Fruit fly (Drosophila melanogaster) whole organism, embryonic: ENCODE measurements around the gene CG8630.

Experiments used
- Atf6 ChIP-seq: fragments of 200-800 bp; sonication (Bioruptor generic); IDR thresholded peaks from 2 replicates; pipeline ENCODE4 v1.3.6; 2022; ENCODE audit warnings: missing biosample characterization, missing genetic modification characterization
- Bteb2 ChIP-seq: fragments of 200-800 bp; sonication (Bioruptor generic); optimal IDR thresholded peaks from 2 replicates; lab custom pipeline; 2016; ENCODE audit warnings: missing biosample characterization, missing genetic modification characterization
- CG10979 ChIP-seq: fragments of 200-800 bp; sonication (Bioruptor generic); optimal IDR thresholded peaks from 2 replicates; lab custom pipeline; 2018; ENCODE audit warnings: missing biosample characterization, mild to moderate bottlenecking, missing genetic modification characterization, moderate library complexity
- CG1233 ChIP-seq: fragments of 200-800 bp; sonication (Bioruptor generic); optimal IDR thresholded peaks from 4 replicates; lab custom pipeline; 2018; ENCODE audit warnings: missing biosample characterization, mild to moderate bottlenecking, missing genetic modification characterization
- CG13123 ChIP-seq: fragments of 200-800 bp; sonication (Bioruptor generic); optimal IDR thresholded peaks from 2 replicates; lab custom pipeline; 2016; ENCODE audit warnings: missing biosample characterization, missing genetic modification characterization
- CG13287 ChIP-seq: fragments of 200-800 bp; sonication (Bioruptor generic); IDR thresholded peaks from 2 replicates; pipeline ENCODE4 v1.3.6; 2022; ENCODE audit warnings: missing biosample characterization, missing genetic modification characterization; ENCODE audit not compliant: partially characterized antibody
- CG14014 ChIP-seq: fragments of 200-800 bp; sonication (Bioruptor generic); IDR thresholded peaks from 2 replicates; pipeline ENCODE4 v1.3.6; 2022; ENCODE audit warnings: missing biosample characterization, missing genetic modification characterization
- CG17361 ChIP-seq: fragments of 200-800 bp; sonication (Bioruptor generic); IDR thresholded peaks from 3 replicates; pipeline ENCODE4 v1.3.6; 2022; ENCODE audit warnings: missing biosample characterization, missing genetic modification characterization
- CG1792 ChIP-seq: fragments of 200-800 bp; sonication (Bioruptor generic); optimal IDR thresholded peaks from 2 replicates; lab custom pipeline; 2016; ENCODE audit warnings: missing biosample characterization, missing genetic modification characterization
- CG2116 ChIP-seq: fragments of 200-800 bp; sonication (Bioruptor generic); optimal IDR thresholded peaks from 3 replicates; lab custom pipeline; 2018; ENCODE audit warnings: missing biosample characterization, mild to moderate bottlenecking, missing genetic modification characterization
- CG30020 ChIP-seq: fragments of 200-800 bp; optimal IDR thresholded peaks from 2 replicates; lab custom pipeline; 2019; ENCODE audit warnings: missing biosample characterization, mild to moderate bottlenecking, missing genetic modification characterization, moderate library complexity
- CG3407 ChIP-seq: fragments of 200-800 bp; sonication (Bioruptor generic); optimal IDR thresholded peaks from 2 replicates; lab custom pipeline; 2018; ENCODE audit warnings: missing biosample characterization, mild to moderate bottlenecking, missing genetic modification characterization
- CG34376 ChIP-seq: fragments of 200-800 bp; sonication (Bioruptor generic); optimal IDR thresholded peaks from 2 replicates; lab custom pipeline; 2018; ENCODE audit warnings: missing biosample characterization, mild to moderate bottlenecking, missing genetic modification characterization
- CG43689 ChIP-seq: fragments of 200-800 bp; sonication (Bioruptor generic); IDR thresholded peaks from 2 replicates; pipeline ENCODE4 v1.3.6; 2022; ENCODE audit warnings: missing biosample characterization, missing genetic modification characterization
- CG4424 ChIP-seq: fragments of 200-800 bp; sonication (Bioruptor generic); optimal IDR thresholded peaks from 3 replicates; lab custom pipeline; 2016; ENCODE audit warnings: missing biosample characterization, missing genetic modification characterization
- CG5180 ChIP-seq: fragments of 200-800 bp; sonication (Bioruptor generic); optimal IDR thresholded peaks from 3 replicates; lab custom pipeline; 2017; ENCODE audit warnings: missing biosample characterization, missing genetic modification characterization, mild to moderate bottlenecking, moderate library complexity, missing genetic modification reagents
- CG6272 ChIP-seq: fragments of 200-800 bp; sonication (Bioruptor generic); IDR thresholded peaks from 2 replicates; pipeline ENCODE4 v1.3.6; 2022; ENCODE audit warnings: missing biosample characterization, missing genetic modification characterization
- CG7963 ChIP-seq: fragments of 200-800 bp; sonication (Bioruptor generic); IDR thresholded peaks from 3 replicates; pipeline ENCODE4 v1.3.6; 2022; ENCODE audit warnings: missing biosample characterization, missing genetic modification characterization; ENCODE audit not compliant: partially characterized antibody
- CG8924 ChIP-seq: fragments of 200-800 bp; optimal IDR thresholded peaks from 3 replicates; lab custom pipeline; 2019; ENCODE audit warnings: missing biosample characterization, mild to moderate bottlenecking, missing genetic modification characterization, moderate library complexity
- CG9609 ChIP-seq: fragments of 200-800 bp; sonication (Bioruptor generic); optimal IDR thresholded peaks from 3 replicates; lab custom pipeline; 2016; ENCODE audit warnings: missing biosample characterization, missing genetic modification characterization
- Dek ChIP-seq: fragments of 200-800 bp; sonication (Bioruptor generic); optimal IDR thresholded peaks from 3 replicates; lab custom pipeline; 2019; ENCODE audit warnings: missing biosample characterization, mild to moderate bottlenecking, missing genetic modification characterization, moderate library complexity
- Dfd ChIP-seq, 2 experiments: fragments of >200 bp; optimal IDR thresholded peaks; 2 replicates each; lab custom pipeline; 2017; ENCODE audit warnings: missing biosample characterization in 2 of 2, missing genetic modification characterization in 2 of 2
- E2f1 ChIP-seq: fragments of 200-800 bp; sonication (Bioruptor generic); IDR thresholded peaks from 2 replicates; pipeline ENCODE4 v1.3.6; 2022; ENCODE audit warnings: missing biosample characterization, missing genetic modification characterization
- Jarid2 ChIP-seq: fragments of 200-800 bp; sonication (Bioruptor generic); optimal IDR thresholded peaks from 3 replicates; lab custom pipeline; 2017; ENCODE audit warnings: mild to moderate bottlenecking, missing biosample characterization, missing genetic modification reagents, missing genetic modification characterization
- Kr ChIP-seq: fragments of 200-800 bp; sonication (Bioruptor generic); optimal IDR thresholded peaks from 2 replicates; lab custom pipeline; 2017; ENCODE audit warnings: missing biosample characterization, mild to moderate bottlenecking, missing genetic modification characterization
- Myb ChIP-seq: fragments of 200-800 bp; sonication (Bioruptor generic); optimal IDR thresholded peaks from 2 replicates; lab custom pipeline; 2016; ENCODE audit warnings: missing biosample characterization, missing genetic modification characterization
- Neu2 ChIP-seq: fragments of 200-800 bp; sonication (Bioruptor generic); optimal IDR thresholded peaks from 3 replicates; lab custom pipeline; 2016; ENCODE audit warnings: missing biosample characterization, missing genetic modification characterization, borderline replicate concordance
- Rx ChIP-seq: fragments of 200-800 bp; sonication (Bioruptor generic); IDR thresholded peaks from 2 replicates; pipeline ENCODE4 v1.3.6; 2022; ENCODE audit warnings: missing biosample characterization, missing genetic modification characterization
- Sry-β ChIP-seq: fragments of 200-800 bp; sonication (Bioruptor generic); optimal IDR thresholded peaks from 2 replicates; lab custom pipeline; 2018; ENCODE audit warnings: missing biosample characterization, mild to moderate bottlenecking, missing genetic modification characterization, moderate library complexity
- Trl ChIP-seq, 3 experiments: fragments of >200 bp in 2 of 3; fragments of 200-800 bp in 1 of 3; sonication (Bioruptor generic) in 1 of 3; optimal IDR thresholded peaks; 2 replicates in 1 of 3; 3 replicates in 2 of 3; lab custom pipeline; 2016 to 2017; ENCODE audit warnings: missing biosample characterization in 1 of 3, missing genetic modification characterization in 1 of 3
- bsh ChIP-seq, 2 experiments: fragments of 200-800 bp; sonication (Bioruptor generic); optimal IDR thresholded peaks; 2 replicates each; lab custom pipeline; 2017 to 2018; ENCODE audit warnings: mild to moderate bottlenecking in 2 of 2, missing biosample characterization in 2 of 2, missing genetic modification characterization in 2 of 2, moderate library complexity in 1 of 2
- chinmo ChIP-seq: fragments of 200-800 bp; sonication (Bioruptor generic); IDR thresholded peaks from 4 replicates; pipeline ENCODE4 v1.3.6; 2022; ENCODE audit warnings: missing biosample characterization, missing genetic modification characterization; ENCODE audit not compliant: partially characterized antibody
- gce ChIP-seq: fragments of 200-800 bp; sonication (Bioruptor generic); IDR thresholded peaks from 3 replicates; pipeline ENCODE4 v1.3.6; 2022; ENCODE audit warnings: missing biosample characterization, missing genetic modification characterization
- insv ChIP-seq, 2 experiments: fragments of 200-800 bp; sonication (Bioruptor generic); optimal IDR thresholded peaks; 3 replicates each; lab custom pipeline; 2016 to 2018; ENCODE audit warnings: missing biosample characterization in 2 of 2, missing genetic modification characterization in 2 of 2
- jumu ChIP-seq: fragments of 200-800 bp; sonication (Bioruptor generic); optimal IDR thresholded peaks from 3 replicates; lab custom pipeline; 2016; ENCODE audit warnings: missing biosample characterization, missing genetic modification characterization
- nerfin-2 ChIP-seq: fragments of 200-800 bp; sonication (Bioruptor generic); IDR thresholded peaks from 2 replicates; pipeline ENCODE4 v1.3.6; 2022; ENCODE audit warnings: missing biosample characterization, missing genetic modification characterization; ENCODE audit not compliant: partially characterized antibody
- otp ChIP-seq: fragments of 200-800 bp; sonication (Bioruptor generic); IDR thresholded peaks from 3 replicates; pipeline ENCODE4, ENCODE4 v1.3.6; 2022; ENCODE audit warnings: missing biosample characterization, missing genetic modification characterization
- prd ChIP-seq, 3 experiments: fragments of >200 bp in 2 of 3; fragments of 200-800 bp in 1 of 3; sonication (Bioruptor generic) in 1 of 3; optimal IDR thresholded peaks in 2 of 3; IDR thresholded peaks in 1 of 3; 2 replicates in 2 of 3; 3 replicates in 1 of 3; pipeline versions ENCODE4 v1.3.6 to Lab custom; 2017 to 2022; ENCODE audit warnings: missing biosample characterization in 1 of 3, missing genetic modification characterization in 1 of 3
- sc ChIP-seq, 3 experiments: fragments of >200 bp in 2 of 3; fragments of 200-800 bp in 1 of 3; sonication (Bioruptor generic) in 1 of 3; optimal IDR thresholded peaks; 2 replicates in 2 of 3; 3 replicates in 1 of 3; lab custom pipeline; 2017; ENCODE audit warnings: mild to moderate bottlenecking in 1 of 3, missing biosample characterization in 1 of 3, missing genetic modification characterization in 1 of 3, missing genetic modification reagents in 1 of 3
- sens ChIP-seq: fragments of 200-800 bp; sonication (Bioruptor generic); peaks from one replicate; lab custom pipeline; 2016; ENCODE audit warnings: missing biosample characterization, missing genetic modification characterization
- sna ChIP-seq: fragments of 200-800 bp; sonication (Bioruptor generic); IDR thresholded peaks from 2 replicates; pipeline ENCODE4 v1.3.6; 2022; ENCODE audit warnings: missing biosample characterization, missing genetic modification characterization; ENCODE audit not compliant: partially characterized antibody
- unpg ChIP-seq: fragments of 200-800 bp; sonication (Bioruptor generic); optimal IDR thresholded peaks from 3 replicates; lab custom pipeline; 2018; ENCODE audit warnings: missing biosample characterization, mild to moderate bottlenecking, missing genetic modification characterization, moderate library complexity
- wek ChIP-seq: fragments of 200-800 bp; sonication (Bioruptor generic); optimal IDR thresholded peaks from 3 replicates; lab custom pipeline; 2018; ENCODE audit warnings: missing biosample characterization, mild to moderate bottlenecking, missing genetic modification characterization, moderate library complexity
- z ChIP-seq: fragments of 200-800 bp; sonication (Bioruptor generic); IDR thresholded peaks from 3 replicates; pipeline ENCODE4 v1.3.6; 2022; ENCODE audit warnings: missing biosample characterization, missing genetic modification characterization

CG8630 gene

dm6 chr3R:13303126-13303525 is 23.6 kb downstream of the CG8630 start, which contains the start of gene CG43208 (continued):
- no peak for TF ChIP-seq z (GFP tag; lab: Robert Waterston, UW)
- TF ChIP-seq Bteb2: no peak
- no peak for TF ChIP-seq otp (GFP tag; lab: Robert Waterston, UW)
- TF ChIP-seq CG17361 (GFP tag; lab: Robert Waterston, UW): no peak

dm6 chr3R:13304512-13305069 is 25.1 kb downstream of the CG8630 start:
- TF ChIP-seq wek (GFP tag; lab: Kevin White, UChicago): peak; percentile 86
- no peak for TF ChIP-seq CG3407 (GFP tag; lab: Kevin White, UChicago)
- no peak for TF ChIP-seq Neu2 (GFP tag; lab: Kevin White, UChicago)
- TF ChIP-seq sna: 0 out of 2 replicates have a peak, but pooled peaks have one; percentile 24
- TF ChIP-seq CG13287 (GFP tag; lab: Robert Waterston, UW): peak; percentile 40; the same call in 1 of the 2 replicates
- peak; percentile 22 to 25 for TF ChIP-seq Trl (optimal IDR thresholded peaks at IDR 0.05; lab: Kevin White, UChicago)
- no peak for TF ChIP-seq Trl (GFP tag; optimal IDR thresholded peaks at IDR 0.05; lab: Kevin White, UChicago)
- peak; percentile 36 for TF ChIP-seq Jarid2 (GFP tag; lab: Kevin White, UChicago)
- TF ChIP-seq chinmo (GFP tag; lab: Robert Waterston, UW): 0 out of 4 replicates have a peak, but pooled peaks have one; percentile 33

DNA sequence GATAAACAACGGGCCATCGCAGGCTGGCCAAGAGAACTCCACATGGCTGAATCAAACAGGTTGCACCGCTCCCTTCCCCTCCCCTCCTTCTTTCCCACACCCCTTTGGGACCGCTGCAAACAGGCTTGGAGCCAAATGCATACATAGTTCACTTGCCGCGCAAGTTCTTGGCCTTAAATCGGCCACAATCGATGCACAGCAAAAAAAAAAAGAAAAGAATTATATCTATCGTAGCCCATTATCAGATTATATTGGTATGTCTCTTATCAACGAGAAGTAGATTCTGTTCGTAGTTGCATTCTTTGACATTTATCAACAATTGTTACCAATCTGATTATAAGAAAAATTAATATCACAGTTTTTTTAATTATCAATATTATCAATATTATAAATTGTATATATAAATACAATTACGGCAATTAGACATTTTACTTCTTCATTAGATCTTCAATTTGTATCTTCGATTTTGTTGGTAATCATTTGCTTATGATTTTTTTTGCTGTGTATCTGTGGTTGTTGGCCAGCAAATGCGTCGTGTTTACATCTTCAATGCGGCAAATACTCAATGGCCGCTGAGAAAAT is 25.9 kb downstream of the CG8630 start:
- TF ChIP-seq CG6272 (GFP tag; lab: Robert Waterston, UW) (no peak), CG2116 (GFP tag; lab: Kevin White, UChicago) (no peak), unpg (GFP tag; lab: Kevin White, UChicago) (peak; percentile 52), Rx (GFP tag; lab: Robert Waterston, UW) (no peak), Dek (no peak), CG8924 (tag; lab: Kevin White, UChicago) (peak; percentile 55), CG9609 (no peak), sens (GFP tag; lab: Kevin White, UChicago) (peak; percentile 83), CG5180 (GFP tag; lab: Kevin White, UChicago) (peak; percentile 22), prd (optimal IDR thresholded peaks at IDR 0.05; lab: Kevin White, UChicago) (no peak), prd (GFP tag; IDR thresholded peaks at IDR 0.05; lab: Robert Waterston, UW) (peak; percentile 18; the same call in 1 of the 3 replicates), CG34376 (GFP tag; lab: Kevin White, UChicago) (no peak), jumu (GFP tag; lab: Kevin White, UChicago) (no peak), Kr (GFP tag; lab: Kevin White, UChicago) (no peak), gce (GFP tag; lab: Robert Waterston, UW) (no peak), E2f1 (GFP tag; lab: Robert Waterston, UW) (no peak), CG7963 (GFP tag; lab: Robert Waterston, UW) (no peak), CG13123 (GFP tag; lab: Kevin White, UChicago) (no peak), CG10979 (tag; lab: Kevin White, UChicago) (peak; percentile 86), sc (optimal IDR thresholded peaks at IDR 0.05; lab: Kevin White, UChicago) (no peak), sc (GFP tag; optimal IDR thresholded peaks at IDR 0.05; lab: Kevin White, UChicago) (peak; percentile 61), CG43689 (GFP tag; lab: Robert Waterston, UW) (no peak), CG30020 (no peak), Dfd (GFP tag; optimal IDR thresholded peaks at IDR 0.05; lab: Kevin White, UChicago) (no peak), CG4424 (peak; percentile 69), CG1792 (no peak), nerfin-2 (GFP tag; lab: Robert Waterston, UW) (no peak), Myb (GFP tag; lab: Kevin White, UChicago) (no peak), Atf6 (GFP tag; lab: Robert Waterston, UW) (no peak), bsh (GFP tag; optimal IDR thresholded peaks at IDR 0.05; lab: Kevin White, UChicago) (peak in 1 of 2 experiments; percentile 81), CG1233 (GFP tag; lab: Kevin White, UChicago) (peak; percentile 28), Sry-β (peak; percentile 21), CG14014 (GFP tag; lab: Robert Waterston, UW) (no peak), insv (GFP tag; optimal IDR thresholded peaks at IDR 0.05; lab: Kevin White, UChicago) (no peak)
